Worm (Caenorhabditis elegans) whole organism, L2 larva: ENCODE results near the gene unc-46.

Experiments
- C34F6.9 ChIP-seq: fragments of 150-350 bp; optimal IDR thresholded peaks from 2 replicates; lab custom pipeline; 2014; ENCODE audit warnings: missing biosample characterization, missing genetic modification characterization
- F13H6.1 ChIP-seq: sonication (generic microtip); optimal IDR thresholded peaks from 2 replicates; lab custom pipeline; 2016; ENCODE audit warnings: missing genetic modification characterization, missing compliant biosample characterization
- Y55F3AM.14 ChIP-seq: fragments of 200-800 bp; sonication (Bioruptor generic); optimal IDR thresholded peaks from 2 replicates; lab custom pipeline; 2018; ENCODE audit warnings: mild to moderate bottlenecking, missing genetic modification characterization, missing compliant biosample characterization
- ZK546.5 ChIP-seq: sonication (generic microtip); optimal IDR thresholded peaks from 2 replicates; lab custom pipeline; 2017; ENCODE audit warnings: missing biosample characterization, missing genetic modification characterization
- alr-1 ChIP-seq: fragments of 150-350 bp; optimal IDR thresholded peaks from 2 replicates; lab custom pipeline; 2014; ENCODE audit warnings: missing biosample characterization, missing genetic modification characterization
- aly-2 ChIP-seq: fragments of 150-350 bp; optimal IDR thresholded peaks from 2 replicates; lab custom pipeline; 2014; ENCODE audit warnings: missing biosample characterization, missing genetic modification characterization
- ama-1 ChIP-seq: fragments of 150-350 bp; optimal IDR thresholded peaks from 2 replicates; lab custom pipeline; 2018; ENCODE audit warnings: inconsistent platforms
- blmp-1 ChIP-seq: sonication (generic microtip); optimal IDR thresholded peaks from 2 replicates; lab custom pipeline; 2017; ENCODE audit warnings: missing genetic modification characterization, mild to moderate bottlenecking, missing compliant biosample characterization, antibody characterized with exemption, moderate library complexity; ENCODE audit not compliant: insufficient read depth
- ceh-16 ChIP-seq: fragments of 150-350 bp; optimal IDR thresholded peaks from 2 replicates; lab custom pipeline; 2014; ENCODE audit warnings: missing biosample characterization, missing genetic modification characterization
- ceh-82 ChIP-seq: fragments of 150-350 bp; optimal IDR thresholded peaks from 2 replicates; lab custom pipeline; 2014; ENCODE audit warnings: missing biosample characterization, missing genetic modification characterization
- dmd-4 ChIP-seq: sonication (generic microtip); optimal IDR thresholded peaks from 2 replicates; lab custom pipeline; 2017; ENCODE audit warnings: missing biosample characterization, missing genetic modification characterization
- egl-27 ChIP-seq: sonication (generic microtip); optimal IDR thresholded peaks from 3 replicates; lab custom pipeline; 2017; ENCODE audit warnings: missing biosample characterization, missing genetic modification reagents, missing genetic modification characterization
- elt-3 ChIP-seq: sonication (generic microtip); optimal IDR thresholded peaks from 2 replicates; lab custom pipeline; 2017; ENCODE audit warnings: missing biosample characterization, missing genetic modification characterization
- fos-1 ChIP-seq: fragments of 150-350 bp; optimal IDR thresholded peaks from 2 replicates; lab custom pipeline; 2014; ENCODE audit warnings: missing biosample characterization, missing genetic modification characterization
- gmeb-1 ChIP-seq: fragments of 150-350 bp; optimal IDR thresholded peaks from 2 replicates; lab custom pipeline; 2014; ENCODE audit warnings: missing biosample characterization, missing genetic modification characterization
- lin-11 ChIP-seq: fragments of 150-350 bp; sonication (generic microtip); optimal IDR thresholded peaks from 2 replicates; lab custom pipeline; 2014; ENCODE audit warnings: missing biosample characterization, missing genetic modification characterization, inconsistent platforms, mixed read lengths
- lin-13 ChIP-seq: fragments of 150-350 bp; optimal IDR thresholded peaks from 2 replicates; lab custom pipeline; 2014; ENCODE audit warnings: missing biosample characterization, missing genetic modification reagents, missing genetic modification characterization
- lin-39 ChIP-seq: fragments of 150-350 bp; optimal IDR thresholded peaks from 2 replicates; lab custom pipeline; 2014; ENCODE audit warnings: missing biosample characterization, missing genetic modification reagents, missing genetic modification characterization
- lsy-2 ChIP-seq, 2 experiments: fragments of 150-350 bp in 1 of 2; sonication (generic microtip) in 1 of 2; optimal IDR thresholded peaks; 2 replicates each; lab custom pipeline; 2014 to 2017; ENCODE audit warnings: missing biosample characterization in 2 of 2, missing genetic modification characterization in 2 of 2
- mab-5 ChIP-seq: fragments of 150-350 bp; optimal IDR thresholded peaks from 2 replicates; lab custom pipeline; 2014; ENCODE audit warnings: missing biosample characterization, missing genetic modification characterization
- mbf-1 ChIP-seq: sonication (generic microtip); optimal IDR thresholded peaks from 2 replicates; lab custom pipeline; 2017; ENCODE audit warnings: missing biosample characterization, missing genetic modification characterization
- nhr-10 ChIP-seq: sonication (generic microtip); optimal IDR thresholded peaks from 2 replicates; lab custom pipeline; 2017; ENCODE audit warnings: missing biosample characterization, missing genetic modification characterization
- nhr-12 ChIP-seq: fragments of 150-350 bp; optimal IDR thresholded peaks from 2 replicates; lab custom pipeline; 2014; ENCODE audit warnings: missing biosample characterization, missing genetic modification characterization
- nhr-129 ChIP-seq: fragments of 150-350 bp; optimal IDR thresholded peaks from 2 replicates; lab custom pipeline; 2014; ENCODE audit warnings: missing biosample characterization, missing genetic modification characterization
- nhr-21 ChIP-seq: fragments of 150-350 bp; optimal IDR thresholded peaks from 2 replicates; lab custom pipeline; 2014; ENCODE audit warnings: missing biosample characterization, missing genetic modification characterization
- nhr-25 ChIP-seq: fragments of 150-350 bp; sonication (generic microtip); optimal IDR thresholded peaks from 3 replicates; lab custom pipeline; 2014; ENCODE audit warnings: missing biosample characterization, missing genetic modification characterization
- nhr-77 ChIP-seq: fragments of 150-350 bp; optimal IDR thresholded peaks from 2 replicates; lab custom pipeline; 2014; ENCODE audit warnings: missing biosample characterization, missing genetic modification characterization
- peb-1 ChIP-seq: fragments of 150-350 bp; optimal IDR thresholded peaks from 2 replicates; lab custom pipeline; 2014; ENCODE audit warnings: missing biosample characterization, missing genetic modification characterization
- sem-4 ChIP-seq: fragments of 150-350 bp; optimal IDR thresholded peaks from 2 replicates; lab custom pipeline; 2014; ENCODE audit warnings: missing biosample characterization, missing genetic modification reagents, missing genetic modification characterization
- sma-3 ChIP-seq: sonication (generic microtip); optimal IDR thresholded peaks from 2 replicates; lab custom pipeline; 2016; ENCODE audit warnings: missing genetic modification reagents, missing genetic modification characterization, missing compliant biosample characterization
- sma-9 ChIP-seq, 2 experiments: fragments of 150-350 bp in 1 of 2; sonication (generic microtip) in 1 of 2; optimal IDR thresholded peaks; 2 replicates each; lab custom pipeline; 2014 to 2016; ENCODE audit warnings: missing genetic modification characterization in 2 of 2, mild to moderate bottlenecking in 1 of 2, missing biosample characterization in 1 of 2, missing compliant biosample characterization in 1 of 2, missing genetic modification reagents in 1 of 2, moderate library complexity in 1 of 2
- snpc-4 ChIP-seq: fragments of 150-350 bp; optimal IDR thresholded peaks from 2 replicates; lab custom pipeline; 2014; ENCODE audit warnings: missing biosample characterization, missing genetic modification characterization
- unc-39 ChIP-seq: fragments of 150-350 bp; optimal IDR thresholded peaks from 2 replicates; lab custom pipeline; 2014; ENCODE audit warnings: missing biosample characterization, missing genetic modification characterization
- unc-55 ChIP-seq: fragments of 150-350 bp; sonication (generic microtip); optimal IDR thresholded peaks from 3 replicates; lab custom pipeline; 2014; ENCODE audit warnings: missing biosample characterization, missing genetic modification reagents, missing genetic modification characterization
- zag-1 ChIP-seq: fragments of 150-350 bp; optimal IDR thresholded peaks from 2 replicates; lab custom pipeline; 2014; ENCODE audit warnings: missing biosample characterization, missing genetic modification characterization
- ztf-11 ChIP-seq: sonication (generic microtip); optimal IDR thresholded peaks from 2 replicates; lab custom pipeline; 2017; ENCODE audit warnings: missing biosample characterization, missing genetic modification characterization
- ztf-4 ChIP-seq: fragments of 150-350 bp; optimal IDR thresholded peaks from 2 replicates; lab custom pipeline; 2014; ENCODE audit warnings: missing biosample characterization, missing genetic modification characterization

Gene unc-46

DNA sequence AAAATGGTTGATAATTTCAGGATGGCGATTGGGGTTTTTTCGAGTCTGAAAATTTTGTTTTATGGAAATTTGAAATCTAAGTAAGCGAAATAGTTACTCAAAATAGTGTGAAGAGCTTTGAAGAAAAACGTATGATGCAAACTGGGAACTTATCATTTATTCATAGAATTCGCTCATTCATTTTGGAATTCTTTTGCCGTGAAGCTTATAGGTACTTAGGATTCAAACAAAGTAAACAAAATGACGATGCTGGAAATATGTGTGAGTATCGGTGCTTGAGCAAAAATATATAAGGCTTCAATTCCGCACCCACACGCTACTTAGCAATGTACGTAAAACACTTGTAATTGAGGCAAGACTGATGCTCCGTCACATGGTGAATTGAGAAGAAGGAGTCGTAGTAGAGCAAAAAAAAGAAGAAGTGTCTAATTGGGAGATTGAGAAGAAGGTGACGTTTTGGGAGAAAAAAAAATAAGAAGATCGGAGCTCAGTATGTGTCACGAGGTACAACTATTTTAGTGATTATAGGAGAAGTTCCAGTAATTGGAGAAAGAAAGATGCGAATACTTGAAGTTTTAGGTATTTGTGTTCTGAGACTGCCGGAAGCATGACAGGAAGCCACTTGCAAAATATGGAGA lies 9.2 kb downstream of the unc-46 start, which contains the start of gene glb-32:
glb-32 (minus strand) TSS at position 51 of the 638 bp plus-strand sequence.
- peak; percentile 48 for TF ChIP-seq sem-4 (tag; lab: Kevin White, UChicago)
- TF ChIP-seq elt-3 (tag; lab: Kevin White, UChicago) = no peak
- TF ChIP-seq unc-55 (GFP tag; lab: Kevin White, UChicago) = peak; percentile 35
- TF ChIP-seq lsy-2 (tag; optimal IDR thresholded peaks at IDR 0.05; lab: Kevin White, UChicago) = peak in 1 of 2 experiments; percentile 7

DNA sequence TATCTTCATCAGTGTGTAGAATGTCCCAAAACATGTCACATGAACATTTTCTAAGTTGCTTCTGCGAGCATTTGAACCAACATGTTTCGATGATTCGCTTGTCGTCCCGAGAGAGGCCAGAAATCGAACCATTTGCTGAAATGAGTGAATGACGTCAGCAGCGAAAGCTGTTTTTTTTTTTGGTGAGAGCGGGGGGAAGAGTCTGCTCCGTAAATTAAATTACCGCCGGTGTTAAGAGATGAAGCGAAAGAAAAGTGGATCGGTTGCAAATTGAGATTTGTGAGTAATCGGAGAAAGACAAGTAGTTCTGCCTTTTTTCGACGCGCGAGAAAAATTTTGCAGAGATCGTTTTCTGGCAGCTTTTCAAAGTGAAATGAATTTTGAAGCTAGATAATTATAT lies 10.5 kb downstream of the unc-46 start:
- TF ChIP-seq nhr-77 (no peak), nhr-21 (tag; lab: Kevin White, UChicago) (no peak), sma-9 (GFP tag; optimal IDR thresholded peaks at IDR 0.05; lab: Kevin White, UChicago) (peak; percentile 35), sma-9 (tag; optimal IDR thresholded peaks at IDR 0.05; lab: Kevin White, UChicago) (no peak), ZK546.5 (tag; lab: Kevin White, UChicago) (no peak), elt-3 (tag; lab: Kevin White, UChicago) (no peak), unc-39 (no peak), sem-4 (tag; lab: Kevin White, UChicago) (peak; percentile 39), alr-1 (tag; lab: Kevin White, UChicago) (no peak), fos-1 (tag; lab: Kevin White, UChicago) (no peak), nhr-12 (tag; lab: Kevin White, UChicago) (no peak), lin-13 (GFP tag; lab: Kevin White, UChicago) (no peak), nhr-10 (tag; lab: Kevin White, UChicago) (no peak), zag-1 (tag; lab: Kevin White, UChicago) (no peak), blmp-1 (tag; lab: Kevin White, UChicago) (no peak), unc-55 (GFP tag; lab: Kevin White, UChicago) (no peak), mbf-1 (tag; lab: Kevin White, UChicago) (no peak)

DNA sequence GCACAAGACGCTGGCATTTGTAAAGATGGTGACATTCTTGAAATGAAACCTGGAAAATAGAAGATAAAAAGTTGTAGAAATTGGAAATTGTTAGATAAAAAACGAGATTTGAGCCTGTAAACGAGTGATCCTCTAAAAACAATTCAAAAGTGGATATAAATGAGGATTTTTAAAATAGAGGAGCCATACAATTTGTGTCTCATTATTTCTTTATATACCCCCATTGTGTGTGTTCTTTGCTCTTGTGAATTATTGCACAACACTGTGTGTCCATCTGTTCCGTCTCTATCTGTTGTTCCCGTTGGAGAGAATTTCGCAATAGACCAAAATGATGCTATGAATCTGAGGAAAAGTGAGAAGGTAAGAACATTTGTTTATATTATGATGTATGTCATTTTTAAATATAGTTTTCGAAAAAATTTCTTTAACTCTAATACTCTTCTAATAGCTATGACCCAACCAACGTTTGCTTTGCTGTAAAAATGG lies 11.9 kb downstream of the unc-46 start, which contains the start of gene Y58A7A.5:
Y58A7A.5 (minus strand) TSS at position 51 of the 486 bp plus-strand sequence.
- TF ChIP-seq sma-3 = no peak
- peak; percentile 97 for TF ChIP-seq nhr-129 (tag; lab: Kevin White, UChicago)
- TF ChIP-seq fos-1 (tag; lab: Kevin White, UChicago) = peak; percentile 10
- peak; percentile 82 for TF ChIP-seq sma-9 (GFP tag; optimal IDR thresholded peaks at IDR 0.05; lab: Kevin White, UChicago)
- no peak for TF ChIP-seq sma-9 (tag; optimal IDR thresholded peaks at IDR 0.05; lab: Kevin White, UChicago)
- no peak for TF ChIP-seq blmp-1 (tag; lab: Kevin White, UChicago)
- peak in 1 of 2 experiments; percentile 45 for TF ChIP-seq lsy-2 (tag; optimal IDR thresholded peaks at IDR 0.05; lab: Kevin White, UChicago)
- TF ChIP-seq peb-1 (tag; lab: Kevin White, UChicago) = no peak
- TF ChIP-seq unc-39 = no peak
- peak; percentile 25 for TF ChIP-seq C34F6.9 (tag; lab: Kevin White, UChicago)
- TF ChIP-seq sem-4 (tag; lab: Kevin White, UChicago) = peak; percentile 10
- peak; percentile 57 for TF ChIP-seq unc-55 (GFP tag; lab: Kevin White, UChicago)
- TF ChIP-seq egl-27 (tag; lab: Kevin White, UChicago) = no peak

DNA sequence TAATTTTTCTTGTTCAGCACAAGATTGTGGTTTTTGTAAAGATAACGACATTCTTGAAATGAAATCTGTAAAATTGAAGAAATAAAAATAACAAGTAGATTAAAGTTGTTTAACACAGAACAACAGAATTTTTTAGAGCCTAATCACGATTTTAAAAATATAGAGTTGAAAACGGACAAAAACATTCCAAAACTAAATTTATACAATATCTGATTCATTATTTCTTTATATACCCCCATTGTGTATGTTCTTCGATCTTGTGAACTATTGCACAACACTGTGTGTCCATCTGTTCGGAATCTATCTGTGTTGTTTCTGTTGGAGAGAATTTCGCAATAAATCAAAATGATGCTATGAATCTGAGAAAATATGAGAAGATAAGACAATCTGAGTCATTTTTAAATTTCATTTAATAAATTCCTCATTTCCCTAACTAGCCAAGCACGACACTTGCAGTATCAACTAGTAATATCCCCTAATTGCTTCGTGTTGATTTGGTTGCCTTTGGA lies 13.8 kb downstream of the unc-46 start, which contains the start of gene Y58A7A.4:
Y58A7A.4 (minus strand) TSS at position 51 of the 509 bp plus-strand sequence.
- TF ChIP-seq C34F6.9 (tag; lab: Kevin White, UChicago) (no peak), nhr-129 (tag; lab: Kevin White, UChicago) (peak; percentile 2)

DNA sequence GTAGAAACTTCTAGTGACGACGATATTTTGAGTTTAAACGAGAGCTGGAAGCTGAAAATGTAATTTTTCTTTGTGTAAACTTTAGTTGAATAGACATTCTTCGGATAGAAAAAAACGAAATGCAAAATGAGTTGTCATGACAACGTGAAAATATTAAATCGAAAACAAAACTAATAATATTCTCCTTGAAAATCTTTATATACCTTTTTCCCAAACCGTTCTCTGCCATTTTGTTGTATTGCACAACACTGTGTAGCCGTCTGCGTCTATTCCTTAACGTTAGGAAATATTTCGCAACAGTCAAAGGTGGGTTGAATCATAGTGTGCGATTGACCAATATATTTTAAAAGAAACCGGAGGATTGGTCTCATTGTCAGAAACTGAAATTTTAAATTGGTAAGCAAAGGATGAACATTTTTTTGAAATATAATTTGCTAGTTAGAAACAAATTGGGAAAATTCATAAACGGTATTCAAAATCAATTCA lies 17.9 kb downstream of the unc-46 start, which contains the start of gene Y58A7A.3:
Y58A7A.3 (minus strand) TSS at position 51 of the 486 bp plus-strand sequence.
- TF ChIP-seq lin-11 (tag; lab: Kevin White, UChicago) = no peak
- TF ChIP-seq sma-9 (GFP tag; optimal IDR thresholded peaks at IDR 0.05; lab: Kevin White, UChicago) = peak; percentile 33
- no peak for TF ChIP-seq sma-9 (tag; optimal IDR thresholded peaks at IDR 0.05; lab: Kevin White, UChicago)
- no peak for TF ChIP-seq mab-5 (tag; lab: Kevin White, UChicago)
- no peak for TF ChIP-seq nhr-10 (tag; lab: Kevin White, UChicago)
- TF ChIP-seq ceh-16 (tag; lab: Kevin White, UChicago) = no peak
- peak; percentile 87 for TF ChIP-seq fos-1 (tag; lab: Kevin White, UChicago)
- TF ChIP-seq nhr-12 (tag; lab: Kevin White, UChicago) = no peak
- no peak for TF ChIP-seq sem-4 (tag; lab: Kevin White, UChicago)
- TF ChIP-seq lin-13 (GFP tag; lab: Kevin White, UChicago) = no peak
- no peak for TF ChIP-seq ztf-4 (tag; lab: Kevin White, UChicago)
- no peak for TF ChIP-seq dmd-4 (tag; lab: Kevin White, UChicago)
- no peak for TF ChIP-seq blmp-1 (tag; lab: Kevin White, UChicago)
- TF ChIP-seq nhr-21 (tag; lab: Kevin White, UChicago) = no peak
- TF ChIP-seq Y55F3AM.14 (GFP tag; lab: Kevin White, UChicago) = no peak
- TF ChIP-seq C34F6.9 (tag; lab: Kevin White, UChicago) = peak; percentile 62
- no peak for TF ChIP-seq elt-3 (tag; lab: Kevin White, UChicago)
- TF ChIP-seq lsy-2 (tag; optimal IDR thresholded peaks at IDR 0.05; lab: Kevin White, UChicago) = peak in 1 of 2 experiments; percentile 31
- no peak for TF ChIP-seq ztf-11 (tag; lab: Kevin White, UChicago)
- peak; percentile 9 for TF ChIP-seq gmeb-1 (tag; lab: Kevin White, UChicago)
- TF ChIP-seq nhr-25 = peak; percentile 57
- no peak for TF ChIP-seq ama-1 (lab: Kevin White, UChicago)
- no peak for TF ChIP-seq mbf-1 (tag; lab: Kevin White, UChicago)
- TF ChIP-seq nhr-129 (tag; lab: Kevin White, UChicago) = peak; percentile 100
- peak; percentile 17 for TF ChIP-seq F13H6.1
- peak; percentile 43 for TF ChIP-seq sma-3
- no peak for TF ChIP-seq ceh-82
- TF ChIP-seq aly-2 (tag; lab: Kevin White, UChicago) = no peak
- no peak for TF ChIP-seq snpc-4 (tag; lab: Kevin White, UChicago)
- TF ChIP-seq lin-39 = no peak
- no peak for TF ChIP-seq egl-27 (tag; lab: Kevin White, UChicago)
